Worm (Caenorhabditis elegans): ENCODE results near the gene F36H1.12.

The F36H1.12 gene

ce11 chrIV:11053652-11054317 lies at the start of gene F36H1.12, which contains the start of gene lin-3:
TSS of gene F36H1.12 (minus strand) at chrIV:11053702.
TSS of gene lin-3 (plus strand) at chrIV:11054308.
- no peak for TF ChIP-seq unc-62 (GFP tag; optimal IDR thresholded peaks at IDR 0.05)

ce11 chrIV:11102608-11103007 lies 49.1 kb upstream of the F36H1.12 start, which contains the start of gene srlf-17:
TSS of gene srlf-17 (minus strand) at chrIV:11102708.
- no peak for TF ChIP-seq unc-62 (GFP tag; optimal IDR thresholded peaks at IDR 0.05)

- no peak for TF ChIP-seq unc-62 (GFP tag; optimal IDR thresholded peaks at IDR 0.05)
Measured at ce11 chrIV:11101383-11101782, 47.9 kb upstream of the F36H1.12 start, which contains the start of gene srlf-18. TSS of gene srlf-18 (minus strand) at chrIV:11101483.

- TF ChIP-seq unc-62 (GFP tag; optimal IDR thresholded peaks at IDR 0.05) = no peak
Measured at ce11 chrIV:11100271-11100670, 46.8 kb upstream of the F36H1.12 start, which contains the start of gene str-3. TSS of gene str-3 (minus strand) at chrIV:11100371.

- no peak for TF ChIP-seq unc-62 (GFP tag; optimal IDR thresholded peaks at IDR 0.05)
Measured at ce11 chrIV:11097795-11098194, 44.3 kb upstream of the F36H1.12 start, which contains the start of gene M7.12. TSS of gene M7.12 (minus strand) at chrIV:11097982.

ce11 chrIV:11094974-11095373 lies 41.5 kb upstream of the F36H1.12 start, which contains the start of gene M7.8:
TSS of gene M7.8 (minus strand) at chrIV:11095085.
- no peak for TF ChIP-seq unc-62 (GFP tag; optimal IDR thresholded peaks at IDR 0.05)

- TF ChIP-seq unc-62 (GFP tag; optimal IDR thresholded peaks at IDR 0.05) = no peak
Measured at ce11 chrIV:11094052-11094451, 40.5 kb upstream of the F36H1.12 start.

- no peak for TF ChIP-seq unc-62 (GFP tag; optimal IDR thresholded peaks at IDR 0.05)
Measured at ce11 chrIV:11092502-11093080, 39.1 kb upstream of the F36H1.12 start, which contains the start of gene bcc-1. TSS of gene bcc-1 (minus strand) at chrIV:11092552.

- TF ChIP-seq unc-62 (GFP tag; optimal IDR thresholded peaks at IDR 0.05) = no peak
Measured at ce11 chrIV:11089527-11089926, 36.0 kb upstream of the F36H1.12 start, which contains the start of gene M7.7. TSS of gene M7.7 (plus strand) at chrIV:11089827.

ce11 chrIV:11083609-11084008 lies 30.1 kb upstream of the F36H1.12 start, which contains the start of gene klc-1:
TSS of gene klc-1 (plus strand) at chrIV:11083735.
- TF ChIP-seq unc-62 (GFP tag; optimal IDR thresholded peaks at IDR 0.05) = no peak

ce11 chrIV:11082789-11083235 lies 29.3 kb upstream of the F36H1.12 start:
- TF ChIP-seq unc-62 (GFP tag; optimal IDR thresholded peaks at IDR 0.05) = no peak

ce11 chrIV:11082153-11082552 lies 28.7 kb upstream of the F36H1.12 start, which contains the start of gene let-70:
TSS of gene let-70 (minus strand) at chrIV:11082253.
- TF ChIP-seq unc-62 (GFP tag; optimal IDR thresholded peaks at IDR 0.05) = no peak

ce11 chrIV:11080823-11081285 lies 27.4 kb upstream of the F36H1.12 start, which contains the start of gene atg-7:
TSS of gene atg-7 (minus strand) at chrIV:11081055.
- TF ChIP-seq unc-62 (GFP tag; optimal IDR thresholded peaks at IDR 0.05) = no peak

- no peak for TF ChIP-seq unc-62 (GFP tag; optimal IDR thresholded peaks at IDR 0.05)
Measured at ce11 chrIV:11078482-11078881, 25.0 kb upstream of the F36H1.12 start, which contains the start of gene Y5F2A.4. TSS of gene Y5F2A.4 (minus strand) at chrIV:11078582.

ce11 chrIV:11068314-11068713 lies 14.8 kb upstream of the F36H1.12 start:
- TF ChIP-seq unc-62 (GFP tag; optimal IDR thresholded peaks at IDR 0.05) = no peak

ce11 chrIV:11067003-11067402 lies 13.5 kb upstream of the F36H1.12 start, which contains the start of gene ttr-17:
TSS of gene ttr-17 (minus strand) at chrIV:11067026.
- no peak for TF ChIP-seq unc-62 (GFP tag; optimal IDR thresholded peaks at IDR 0.05)
